Worm (Caenorhabditis elegans) whole organism, young adult: ENCODE results near the gene B0416.11.

Experiments
- B0019.2 ChIP-seq: fragments of 200-800 bp; sonication (Bioruptor generic); conservative IDR thresholded peaks from 2 replicates; pipeline ENCODE4 v1.3.6; 2022; ENCODE audit warnings: missing genetic modification reagents, missing genetic modification characterization, missing compliant biosample characterization
- B0336.3 ChIP-seq: fragments of 200-800 bp; sonication (Bioruptor generic); IDR thresholded peaks from 2 replicates; pipeline ENCODE4 v1.3.6; 2022; ENCODE audit warnings: missing genetic modification characterization, missing compliant biosample characterization
- F37B4.10 ChIP-seq: fragments of 200-800 bp; sonication (Bioruptor generic); IDR thresholded peaks from 2 replicates; pipeline ENCODE4 v1.3.6; 2022; ENCODE audit warnings: missing genetic modification characterization, missing compliant biosample characterization
- F57C9.4 ChIP-seq: sonication (generic microtip); optimal IDR thresholded peaks from 2 replicates; lab custom pipeline; 2017; ENCODE audit warnings: mild to moderate bottlenecking, missing genetic modification characterization, missing compliant biosample characterization
- K11D2.4 ChIP-seq: fragments of 200-800 bp; sonication (Bioruptor generic); IDR thresholded peaks from 2 replicates; pipeline ENCODE4 v1.3.6; 2022; ENCODE audit warnings: missing genetic modification reagents, missing genetic modification characterization, missing compliant biosample characterization
- K12H6.12 ChIP-seq: fragments of 200-800 bp; sonication (Bioruptor generic); optimal IDR thresholded peaks from 2 replicates; lab custom pipeline; 2018; ENCODE audit warnings: mild to moderate bottlenecking, missing genetic modification characterization, missing compliant biosample characterization
- T07F8.4 ChIP-seq: sonication (generic microtip); optimal IDR thresholded peaks from 2 replicates; lab custom pipeline; 2016; ENCODE audit warnings: mild to moderate bottlenecking, missing genetic modification characterization, moderate library complexity, missing compliant biosample characterization
- Y53F4B.3 ChIP-seq: fragments of 200-800 bp; sonication (Bioruptor generic); IDR thresholded peaks from 2 replicates; pipeline ENCODE4 v1.3.6; 2022; ENCODE audit warnings: missing genetic modification reagents, missing genetic modification characterization, missing compliant biosample characterization
- Y53G8AR.9 ChIP-seq: fragments of 200-800 bp; sonication (Bioruptor generic); conservative IDR thresholded peaks from 2 replicates; pipeline ENCODE4 v1.3.6; 2022; ENCODE audit warnings: missing genetic modification reagents, missing genetic modification characterization, missing compliant biosample characterization
- Y67H2A.10 ChIP-seq: fragments of 200-800 bp; sonication (Bioruptor generic); conservative IDR thresholded peaks from 2 replicates; pipeline ENCODE4 v1.3.6; 2022; ENCODE audit warnings: missing genetic modification reagents, missing genetic modification characterization, missing compliant biosample characterization
- ZK185.1 ChIP-seq: sonication (generic microtip); optimal IDR thresholded peaks from 2 replicates; lab custom pipeline; 2016; ENCODE audit warnings: mild to moderate bottlenecking, missing genetic modification characterization, missing compliant biosample characterization; ENCODE audit not compliant: poor library complexity, severe bottlenecking
- aptf-2 ChIP-seq: fragments of 200-800 bp; sonication (Bioruptor generic); conservative IDR thresholded peaks from 2 replicates; pipeline ENCODE4 v1.3.6; 2022; ENCODE audit warnings: missing genetic modification reagents, missing genetic modification characterization, missing compliant biosample characterization
- atf-7 ChIP-seq: sonication (generic microtip); optimal IDR thresholded peaks from 2 replicates; lab custom pipeline; 2017; ENCODE audit warnings: mild to moderate bottlenecking, missing genetic modification characterization, missing compliant biosample characterization
- athp-1 ChIP-seq: sonication (generic microtip); optimal IDR thresholded peaks from 2 replicates; lab custom pipeline; 2017; ENCODE audit warnings: mild to moderate bottlenecking, missing genetic modification characterization, missing compliant biosample characterization
- attf-5 ChIP-seq: fragments of 200-800 bp; sonication (Bioruptor generic); optimal IDR thresholded peaks from 2 replicates; lab custom pipeline; 2018; ENCODE audit warnings: mild to moderate bottlenecking, missing genetic modification characterization, missing compliant biosample characterization
- bed-2 ChIP-seq: fragments of 200-800 bp; sonication (Bioruptor generic); IDR thresholded peaks from 2 replicates; pipeline ENCODE4 v1.3.6; 2022; ENCODE audit warnings: missing genetic modification reagents, missing genetic modification characterization, missing compliant biosample characterization
- ccch-3 ChIP-seq: fragments of 200-800 bp; sonication (Bioruptor generic); optimal IDR thresholded peaks from 2 replicates; lab custom pipeline; 2018; ENCODE audit warnings: mild to moderate bottlenecking, missing genetic modification characterization, missing compliant biosample characterization
- cebp-1 ChIP-seq, 2 experiments: fragments of 200-800 bp in 1 of 2; sonication (Bioruptor generic) in 1 of 2; sonication (generic microtip) in 1 of 2; IDR thresholded peaks in 1 of 2; optimal IDR thresholded peaks in 1 of 2; 2 replicates each; pipeline versions ENCODE4 v1.3.6 to Lab custom; 2017 to 2022; ENCODE audit warnings: missing compliant biosample characterization in 2 of 2, missing genetic modification characterization in 2 of 2, mild to moderate bottlenecking in 1 of 2, missing genetic modification reagents in 1 of 2, moderate library complexity in 1 of 2
- ceh-40 ChIP-seq: fragments of 200-800 bp; sonication (Bioruptor generic); IDR thresholded peaks from 2 replicates; pipeline ENCODE4 v1.3.6; 2022; ENCODE audit warnings: missing genetic modification characterization, missing compliant biosample characterization
- dox-1 ChIP-seq: fragments of 200-800 bp; sonication (Bioruptor generic); IDR thresholded peaks from 2 replicates; pipeline ENCODE4 v1.3.6; 2022; ENCODE audit warnings: missing genetic modification reagents, missing genetic modification characterization, missing compliant biosample characterization
- dpff-1 ChIP-seq: sonication (generic microtip); optimal IDR thresholded peaks from 2 replicates; lab custom pipeline; 2017; ENCODE audit warnings: mild to moderate bottlenecking, missing genetic modification characterization, missing compliant biosample characterization
- egl-18 ChIP-seq: fragments of 200-800 bp; sonication (Bioruptor generic); IDR thresholded peaks from 2 replicates; pipeline ENCODE4 v1.3.6; 2022; ENCODE audit warnings: missing genetic modification reagents, missing genetic modification characterization, missing compliant biosample characterization
- gei-17 ChIP-seq: fragments of 200-800 bp; sonication (Bioruptor generic); optimal IDR thresholded peaks from 2 replicates; lab custom pipeline; 2018; ENCODE audit warnings: mild to moderate bottlenecking, missing genetic modification characterization, missing compliant biosample characterization
- hrde-1 ChIP-seq: sonication (generic microtip); optimal IDR thresholded peaks from 2 replicates; lab custom pipeline; 2016; ENCODE audit warnings: missing genetic modification characterization, mild to moderate bottlenecking, missing compliant biosample characterization, moderate library complexity, missing genotype, missing genetic modification reagents, borderline replicate concordance
- lin-40 ChIP-seq: sonication (generic microtip); optimal IDR thresholded peaks from 2 replicates; lab custom pipeline; 2016; ENCODE audit warnings: missing genetic modification characterization, mild to moderate bottlenecking, missing compliant biosample characterization, missing genotype, missing genetic modification reagents
- madf-8 ChIP-seq: fragments of 200-800 bp; sonication (Bioruptor generic); conservative IDR thresholded peaks from 2 replicates; pipeline ENCODE4 v1.3.6; 2022; ENCODE audit warnings: missing genetic modification reagents, missing genetic modification characterization, missing compliant biosample characterization
- nfyb-1 ChIP-seq: fragments of 200-800 bp; sonication (Bioruptor generic); IDR thresholded peaks from 2 replicates; pipeline ENCODE4 v1.3.6; 2022; ENCODE audit warnings: missing genetic modification reagents, missing genetic modification characterization, missing compliant biosample characterization
- nhr-120 ChIP-seq: fragments of 200-800 bp; sonication (Bioruptor generic); IDR thresholded peaks from 2 replicates; pipeline ENCODE4 v1.3.6; 2022; ENCODE audit warnings: missing genetic modification characterization, missing compliant biosample characterization
- nhr-27 ChIP-seq: fragments of 200-800 bp; sonication (Bioruptor generic); optimal IDR thresholded peaks from 2 replicates; lab custom pipeline; 2018; ENCODE audit warnings: mild to moderate bottlenecking, missing genetic modification characterization, moderate library complexity, missing compliant biosample characterization
- nhr-80 ChIP-seq: sonication (generic microtip); optimal IDR thresholded peaks from 2 replicates; lab custom pipeline; 2016; ENCODE audit warnings: missing genetic modification characterization, missing compliant biosample characterization
- rec-8 ChIP-seq, 2 experiments: sonication (generic microtip); optimal IDR thresholded peaks; 2 replicates each; lab custom pipeline; 2016; ENCODE audit warnings: mild to moderate bottlenecking in 2 of 2, missing genetic modification characterization in 2 of 2, missing genetic modification reagents in 2 of 2, missing genotype in 2 of 2, missing biosample characterization in 1 of 2, missing compliant biosample characterization in 1 of 2, moderate library complexity in 1 of 2
- rpc-1 ChIP-seq, 2 experiments: fragments of 150-350 bp in 1 of 2; sonication (generic microtip) in 1 of 2; optimal IDR thresholded peaks; 2 replicates each; lab custom pipeline; 2014 to 2018; ENCODE audit warnings: missing biosample characterization in 1 of 2, missing genetic modification characterization in 1 of 2, missing genetic modification reagents in 1 of 2, missing genotype in 1 of 2
- snpc-1.1 ChIP-seq: sonication (generic microtip); optimal IDR thresholded peaks from 2 replicates; lab custom pipeline; 2017; ENCODE audit warnings: missing genetic modification characterization, mild to moderate bottlenecking, missing compliant biosample characterization, antibody characterized with exemption, moderate library complexity, missing genotype, missing genetic modification reagents; ENCODE audit not compliant: insufficient read depth
- snpc-1.3 ChIP-seq: sonication (generic microtip); optimal IDR thresholded peaks from 2 replicates; lab custom pipeline; 2017; ENCODE audit warnings: missing genetic modification characterization, mild to moderate bottlenecking, missing compliant biosample characterization, antibody characterized with exemption, moderate library complexity, missing genotype, missing genetic modification reagents; ENCODE audit not compliant: insufficient read depth
- snpc-4 ChIP-seq, 5 experiments: fragments of 150-350 bp in 1 of 5; sonication (generic microtip) in 4 of 5; optimal IDR thresholded peaks; 2 replicates each; lab custom pipeline; 2014 to 2018; ENCODE audit warnings: missing genetic modification characterization in 5 of 5, missing biosample characterization in 3 of 5, antibody characterized with exemption in 2 of 5, mild to moderate bottlenecking in 2 of 5, missing compliant biosample characterization in 2 of 5, missing genotype in 2 of 5, moderate library complexity in 2 of 5, missing genetic modification reagents in 1 of 5
- sptf-2 ChIP-seq: fragments of 200-800 bp; sonication (Bioruptor generic); optimal IDR thresholded peaks from 2 replicates; lab custom pipeline; 2018; ENCODE audit warnings: mild to moderate bottlenecking, missing genetic modification characterization, missing compliant biosample characterization
- tbx-9 ChIP-seq: sonication (generic microtip); optimal IDR thresholded peaks from 2 replicates; lab custom pipeline; 2016; ENCODE audit warnings: borderline replicate concordance, missing genetic modification characterization, inconsistent platforms, missing compliant biosample characterization

B0416.11 gene

ce11 chrX:9296591-9296990 lies 13.7 kb upstream of the B0416.11 start, which contains the start of gene gly-13:
Gene gly-13 (minus strand): TSS chrX:9296622.
- TF ChIP-seq egl-18 (no peak), rpc-1 (optimal IDR thresholded peaks at IDR 0.05; lab: Kevin White, UChicago) (peak; percentile 17), rpc-1 (tag; optimal IDR thresholded peaks at IDR 0.05; lab: Kevin White, UChicago) (no peak), B0019.2 (GFP tag; lab: Robert Waterston, UW) (no peak), T07F8.4 (tag; lab: Kevin White, UChicago) (no peak), dpff-1 (tag; lab: Kevin White, UChicago) (no peak), F57C9.4 (tag; lab: Kevin White, UChicago) (no peak), aptf-2 (GFP tag; lab: Robert Waterston, UW) (no peak), nhr-120 (GFP tag; lab: Robert Waterston, UW) (no peak), Y53F4B.3 (no peak), lin-40 (tag; lab: Kevin White, UChicago) (peak; percentile 3), F37B4.10 (GFP tag; lab: Robert Waterston, UW) (no peak), ZK185.1 (tag; lab: Kevin White, UChicago) (no peak), madf-8 (GFP tag; lab: Robert Waterston, UW) (no peak), athp-1 (tag; lab: Kevin White, UChicago) (no peak), K11D2.4 (GFP tag; lab: Robert Waterston, UW) (no peak), hrde-1 (tag; lab: Kevin White, UChicago) (no peak), atf-7 (tag; lab: Kevin White, UChicago) (no peak), Y53G8AR.9 (no peak), snpc-1.3 (no peak), gei-17 (GFP tag; lab: Kevin White, UChicago) (no peak), snpc-1.1 (tag; lab: Kevin White, UChicago) (no peak), attf-5 (GFP tag; lab: Kevin White, UChicago) (no peak), tbx-9 (no peak), K12H6.12 (tag; lab: Kevin White, UChicago) (no peak), Y67H2A.10 (GFP tag; lab: Robert Waterston, UW) (no peak), cebp-1 (GFP tag; IDR thresholded peaks at IDR 0.05; lab: Robert Waterston, UW) (no peak), cebp-1 (tag; optimal IDR thresholded peaks at IDR 0.05; lab: Kevin White, UChicago) (peak; percentile 20)

- TF ChIP-seq B0336.3 (GFP tag; lab: Robert Waterston, UW) (no peak), cebp-1 (GFP tag; IDR thresholded peaks at IDR 0.05; lab: Robert Waterston, UW) (no peak), cebp-1 (tag; optimal IDR thresholded peaks at IDR 0.05; lab: Kevin White, UChicago) (peak; percentile 20), atf-7 (tag; lab: Kevin White, UChicago) (peak; percentile 34), nhr-80 (tag; lab: Kevin White, UChicago) (peak; percentile 61), ceh-40 (GFP tag; lab: Robert Waterston, UW) (no peak), nfyb-1 (GFP tag; lab: Robert Waterston, UW) (no peak)
Observed at ce11 chrX:9295471-9295870, 12.5 kb upstream of the B0416.11 start.

- TF ChIP-seq sptf-2 (GFP tag; lab: Kevin White, UChicago) (no peak), nhr-120 (GFP tag; lab: Robert Waterston, UW) (no peak), rec-8 (tag; optimal IDR thresholded peaks at IDR 0.05; lab: Kevin White, UChicago) (no peak), dox-1 (no peak), ccch-3 (no peak), snpc-4 (GFP tag; optimal IDR thresholded peaks at IDR 0.05; lab: Kevin White, UChicago) (no peak), snpc-4 (tag; optimal IDR thresholded peaks at IDR 0.05; lab: Kevin White, UChicago) (no peak), bed-2 (GFP tag; lab: Robert Waterston, UW) (no peak), nhr-27 (tag; lab: Kevin White, UChicago) (no peak), athp-1 (tag; lab: Kevin White, UChicago) (no peak)
- TF ChIP-seq, all 124 proteins: peak for 0
Observed at ce11 chrX:9291345-9291744, 8.4 kb upstream of the B0416.11 start, which contains the start of gene B0416.3. Gene B0416.3 (plus strand): TSS chrX:9291645.
